Worm (Caenorhabditis elegans) whole organism, midembryonic: Measurements from ENCODE around the gene ZK418.11.

Source experiments
- T22C8.4 ChIP-seq: fragments of 200-800 bp; sonication (Bioruptor generic); IDR thresholded peaks from 2 replicates; pipeline ENCODE4 v1.3.6; 2022; ENCODE audit warnings: missing genetic modification characterization, missing compliant biosample characterization
- cog-1 ChIP-seq: sonication (generic microtip); optimal IDR thresholded peaks from 2 replicates; lab custom pipeline; 2016; ENCODE audit warnings: missing genetic modification characterization, missing compliant biosample characterization
- flt-1 ChIP-seq: fragments of 200-800 bp; sonication (Bioruptor generic); IDR thresholded peaks from 2 replicates; pipeline ENCODE4 v1.3.6; 2022; ENCODE audit warnings: missing genetic modification characterization, missing compliant biosample characterization
- klf-2 ChIP-seq: fragments of 200-800 bp; sonication (Bioruptor generic); conservative IDR thresholded peaks from 2 replicates; pipeline ENCODE4 v1.3.6; 2022; ENCODE audit warnings: missing genetic modification reagents, missing genetic modification characterization, missing compliant biosample characterization
- med-1 ChIP-seq: sonication (generic microtip); optimal IDR thresholded peaks from 2 replicates; lab custom pipeline; 2017; ENCODE audit warnings: missing genetic modification characterization, mild to moderate bottlenecking, missing compliant biosample characterization, antibody characterized with exemption, missing genetic modification reagents; ENCODE audit not compliant: insufficient read depth
- ref-1 ChIP-seq: fragments of 200-800 bp; sonication (Bioruptor generic); conservative IDR thresholded peaks from 2 replicates; pipeline ENCODE4 v1.3.6; 2022; ENCODE audit warnings: missing genetic modification reagents, missing genetic modification characterization, missing compliant biosample characterization
- tab-1 ChIP-seq: fragments of 200-800 bp; sonication (Bioruptor generic); IDR thresholded peaks from 2 replicates; pipeline ENCODE4 v1.3.6; 2022; ENCODE audit warnings: missing genetic modification characterization, missing compliant biosample characterization
- ztf-23 ChIP-seq: fragments of 200-800 bp; sonication (Bioruptor generic); IDR thresholded peaks from 2 replicates; pipeline ENCODE4 v1.3.6; 2022; ENCODE audit warnings: missing genetic modification reagents, missing genetic modification characterization, missing compliant biosample characterization
- ztf-29 ChIP-seq: fragments of 200-800 bp; sonication (Bioruptor generic); IDR thresholded peaks from 2 replicates; pipeline ENCODE4 v1.3.6; 2022; ENCODE audit warnings: missing genetic modification reagents, missing genetic modification characterization, missing compliant biosample characterization

ZK418.11 gene

DNA sequence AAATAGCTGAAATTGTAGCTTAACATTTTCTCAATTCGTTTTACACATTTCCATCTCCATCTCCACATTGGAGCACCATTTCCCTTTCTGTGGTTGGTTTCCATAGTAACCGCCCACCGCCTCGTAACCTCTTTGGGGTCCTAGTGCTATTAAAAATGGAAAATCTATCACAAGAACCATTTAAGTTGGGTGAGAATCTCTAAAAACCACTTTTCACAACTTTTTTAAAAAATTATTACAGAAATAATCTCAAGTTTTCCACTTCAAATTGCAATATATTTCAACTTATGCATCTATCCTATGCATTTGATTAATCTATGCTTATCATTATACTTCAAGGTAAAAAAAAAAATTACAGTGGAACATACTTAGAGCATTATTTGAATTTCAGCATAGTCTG, 30.1 kb upstream of the ZK418.11 start, which contains the start of gene tmem-17:
tmem-17 (plus strand) TSS at position 301 of the 400 bp plus-strand sequence.
- no peak for TF ChIP-seq cog-1 (tag; lab: Kevin White, UChicago)
- TF ChIP-seq klf-2 (GFP tag; lab: Robert Waterston, UW), result no peak
- no peak for TF ChIP-seq ztf-23 (GFP tag; lab: Robert Waterston, UW)
- no peak for TF ChIP-seq T22C8.4 (GFP tag; lab: Robert Waterston, UW)

DNA sequence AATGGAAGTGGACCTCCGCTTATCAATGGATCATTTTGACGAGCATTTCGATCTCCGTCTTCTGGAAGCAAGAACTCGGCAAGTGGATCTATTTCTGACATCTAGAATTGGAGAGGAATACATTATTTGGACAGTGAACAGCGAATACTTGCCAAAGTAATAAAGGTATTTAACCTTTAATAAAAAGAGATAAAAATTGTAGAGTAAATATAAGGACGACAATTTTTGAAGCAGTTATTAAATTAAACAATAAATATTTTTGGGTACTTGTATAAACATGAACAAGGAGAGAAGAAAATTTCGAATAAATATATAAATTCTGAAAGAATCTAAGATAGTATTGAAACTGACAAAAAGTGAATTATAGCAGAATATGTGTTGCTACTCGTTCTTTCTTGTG, 27.6 kb upstream of the ZK418.11 start, which contains the start of gene lin-37:
lin-37 (minus strand) TSS at position 101 of the 400 bp plus-strand sequence.
- TF ChIP-seq ztf-23 (GFP tag; lab: Robert Waterston, UW), result no peak
- TF ChIP-seq klf-2 (GFP tag; lab: Robert Waterston, UW), result no peak

DNA sequence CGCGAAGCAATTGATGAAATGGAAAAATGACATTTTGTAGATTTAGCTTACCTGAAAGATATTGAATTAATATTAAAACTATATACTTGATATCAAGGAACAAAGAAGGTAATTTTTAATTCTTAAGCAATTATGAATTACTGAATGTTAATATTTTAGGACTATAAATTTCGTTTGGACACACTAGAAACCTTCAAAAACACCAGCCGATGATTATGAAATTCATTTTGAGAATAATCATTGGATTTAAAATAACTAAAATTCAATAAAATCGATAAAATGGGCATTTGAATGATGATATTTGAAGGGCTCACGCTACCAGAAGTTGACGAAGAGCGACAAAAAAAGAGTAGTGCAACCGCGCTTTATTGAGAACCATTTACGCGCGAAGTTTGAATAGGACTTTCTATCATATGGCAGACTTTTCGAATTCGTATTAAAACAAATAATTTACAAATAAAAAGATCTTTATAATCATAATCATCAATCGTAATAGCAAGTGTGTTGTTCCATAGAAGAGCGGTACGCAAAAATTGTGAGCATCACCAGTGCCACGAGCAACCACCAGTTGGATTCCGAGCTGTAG, 26.2 kb upstream of the ZK418.11 start, which contains the start of gene ZK418.5:
ZK418.5 (minus strand) TSS at position 51 of the 586 bp plus-strand sequence.
- TF ChIP-seq ztf-23 (GFP tag; lab: Robert Waterston, UW), result no peak
- no peak for TF ChIP-seq med-1
- no peak for TF ChIP-seq cog-1 (tag; lab: Kevin White, UChicago)
- TF ChIP-seq klf-2 (GFP tag; lab: Robert Waterston, UW), result no peak
- TF ChIP-seq T22C8.4 (GFP tag; lab: Robert Waterston, UW), result no peak
- no peak for TF ChIP-seq ref-1 (GFP tag; lab: Robert Waterston, UW)
- TF ChIP-seq ztf-29, result no peak
- TF ChIP-seq flt-1, result no peak
- TF ChIP-seq tab-1, result no peak

DNA sequence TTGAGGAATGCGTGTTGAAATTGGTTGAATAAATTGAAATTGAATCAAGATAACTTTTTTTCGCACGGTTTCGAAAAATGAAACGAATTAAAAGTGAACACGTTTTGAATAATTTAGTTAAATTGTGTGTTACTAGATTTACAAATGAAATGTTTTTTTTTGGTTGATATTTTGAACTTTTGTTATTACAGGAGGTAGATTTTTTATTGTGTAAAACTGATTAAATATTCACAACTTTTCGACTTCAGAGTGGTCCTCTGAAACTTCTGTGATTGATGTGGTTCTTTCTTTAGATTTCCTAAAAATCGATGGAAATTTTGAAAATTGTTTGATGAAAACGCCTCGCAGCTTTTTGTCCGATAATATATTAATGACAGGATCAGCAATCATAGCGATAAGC, 23.7 kb upstream of the ZK418.11 start, which contains the start of gene ZK418.13:
ZK418.13 (minus strand) TSS at position 101 of the 400 bp plus-strand sequence.
- TF ChIP-seq ztf-29 (no peak), cog-1 (tag; lab: Kevin White, UChicago) (no peak), klf-2 (GFP tag; lab: Robert Waterston, UW) (no peak), T22C8.4 (GFP tag; lab: Robert Waterston, UW) (no peak), med-1 (no peak), flt-1 (no peak), ztf-23 (GFP tag; lab: Robert Waterston, UW) (no peak)

DNA sequence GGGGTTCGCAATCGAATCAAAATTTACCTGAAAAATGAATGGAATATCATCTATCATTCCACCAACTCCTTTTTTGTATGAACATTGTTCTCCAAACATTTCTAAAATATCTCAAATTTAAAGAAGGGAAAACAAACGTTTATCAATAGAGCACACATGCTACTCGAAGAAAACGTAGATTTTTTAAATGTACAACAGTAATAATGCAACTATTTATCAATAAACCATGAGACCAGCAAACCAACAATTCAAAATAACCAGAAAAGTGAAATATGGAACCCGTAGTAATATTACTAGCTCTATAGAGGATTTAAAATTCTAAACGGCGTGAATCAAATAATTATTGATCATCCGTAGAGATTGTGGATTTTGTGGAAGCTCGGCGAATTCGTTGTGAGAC, 21.4 kb upstream of the ZK418.11 start, which contains the start of gene ZK418.6:
ZK418.6 (minus strand) TSS at position 101 of the 400 bp plus-strand sequence.
- TF ChIP-seq flt-1 (no peak), cog-1 (tag; lab: Kevin White, UChicago) (no peak), tab-1 (no peak), ref-1 (GFP tag; lab: Robert Waterston, UW) (no peak), klf-2 (GFP tag; lab: Robert Waterston, UW) (no peak), ztf-23 (GFP tag; lab: Robert Waterston, UW) (no peak), ztf-29 (no peak), med-1 (no peak), T22C8.4 (GFP tag; lab: Robert Waterston, UW) (no peak)

DNA sequence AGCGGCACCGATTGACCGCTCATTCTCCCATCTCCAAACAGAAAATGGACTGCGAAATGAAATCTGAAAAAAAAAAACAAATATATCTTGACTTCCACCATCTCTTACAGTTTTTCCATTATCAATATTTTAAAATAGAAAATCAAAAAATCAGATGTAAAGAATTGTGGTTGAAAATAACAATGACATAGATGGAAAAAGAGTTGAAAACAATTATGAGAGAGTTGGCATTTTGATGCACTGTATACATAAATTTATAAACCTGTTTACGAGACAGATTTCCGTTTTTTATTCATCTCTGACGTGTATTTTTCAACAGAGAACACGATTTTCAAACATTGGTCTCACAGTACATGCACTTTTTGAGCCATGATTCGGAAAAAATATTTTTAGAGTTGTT, 19.4 kb upstream of the ZK418.11 start, which contains the start of gene ZK418.7:
ZK418.7 (minus strand) TSS at position 101 of the 400 bp plus-strand sequence.
- TF ChIP-seq klf-2 (GFP tag; lab: Robert Waterston, UW) (no peak), cog-1 (tag; lab: Kevin White, UChicago) (no peak), ref-1 (GFP tag; lab: Robert Waterston, UW) (no peak), T22C8.4 (GFP tag; lab: Robert Waterston, UW) (no peak), flt-1 (no peak), ztf-29 (no peak), ztf-23 (GFP tag; lab: Robert Waterston, UW) (no peak), med-1 (no peak)

DNA sequence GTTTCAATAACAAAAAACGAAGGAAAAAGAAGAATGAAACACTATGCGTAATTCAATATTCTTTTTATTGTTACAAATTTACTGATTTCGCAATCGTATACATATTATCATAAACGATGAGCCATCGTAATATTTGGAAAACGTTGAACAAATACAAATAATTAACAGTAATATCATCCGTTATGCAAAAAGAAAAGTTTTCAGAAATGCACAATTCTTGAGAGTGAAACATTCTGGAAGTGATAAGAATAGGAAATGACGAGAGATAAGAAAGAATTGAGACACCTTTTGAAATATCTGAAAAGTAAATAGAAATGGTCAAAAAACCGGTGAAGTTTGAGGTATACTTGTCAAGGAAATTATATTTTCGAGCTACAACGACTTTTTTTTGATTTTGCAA, 18.6 kb upstream of the ZK418.11 start:
- TF ChIP-seq ztf-23 (GFP tag; lab: Robert Waterston, UW), result no peak
- TF ChIP-seq ref-1 (GFP tag; lab: Robert Waterston, UW), result no peak
- TF ChIP-seq T22C8.4 (GFP tag; lab: Robert Waterston, UW), result no peak
- TF ChIP-seq ztf-29, result no peak
- no peak for TF ChIP-seq klf-2 (GFP tag; lab: Robert Waterston, UW)
- no peak for TF ChIP-seq cog-1 (tag; lab: Kevin White, UChicago)
- TF ChIP-seq med-1, result no peak
- TF ChIP-seq flt-1, result no peak
- no peak for TF ChIP-seq tab-1

DNA sequence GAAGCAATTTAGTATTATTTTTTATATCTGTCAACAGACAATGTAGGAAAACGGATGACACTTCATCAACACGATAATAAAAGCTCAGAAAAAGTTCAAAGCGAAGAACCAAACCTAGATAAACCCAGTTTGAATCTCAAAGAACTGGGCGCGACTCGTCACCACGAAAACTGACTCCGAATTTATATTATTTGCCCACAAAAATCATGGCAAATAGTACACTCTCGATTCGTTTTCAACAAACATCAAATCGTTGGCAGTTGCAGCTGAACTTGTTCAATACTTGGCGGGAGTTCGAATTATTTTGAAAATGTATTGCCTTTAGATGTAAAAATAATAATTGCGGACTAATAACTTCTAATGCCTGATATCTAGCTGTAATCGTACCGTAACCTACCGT, 17.0 kb upstream of the ZK418.11 start:
- TF ChIP-seq flt-1, result no peak
- no peak for TF ChIP-seq tab-1
- TF ChIP-seq med-1, result no peak
- no peak for TF ChIP-seq cog-1 (tag; lab: Kevin White, UChicago)
- no peak for TF ChIP-seq T22C8.4 (GFP tag; lab: Robert Waterston, UW)
- no peak for TF ChIP-seq ztf-29
- no peak for TF ChIP-seq ztf-23 (GFP tag; lab: Robert Waterston, UW)
- TF ChIP-seq ref-1 (GFP tag; lab: Robert Waterston, UW), result no peak
- TF ChIP-seq klf-2 (GFP tag; lab: Robert Waterston, UW), result no peak

DNA sequence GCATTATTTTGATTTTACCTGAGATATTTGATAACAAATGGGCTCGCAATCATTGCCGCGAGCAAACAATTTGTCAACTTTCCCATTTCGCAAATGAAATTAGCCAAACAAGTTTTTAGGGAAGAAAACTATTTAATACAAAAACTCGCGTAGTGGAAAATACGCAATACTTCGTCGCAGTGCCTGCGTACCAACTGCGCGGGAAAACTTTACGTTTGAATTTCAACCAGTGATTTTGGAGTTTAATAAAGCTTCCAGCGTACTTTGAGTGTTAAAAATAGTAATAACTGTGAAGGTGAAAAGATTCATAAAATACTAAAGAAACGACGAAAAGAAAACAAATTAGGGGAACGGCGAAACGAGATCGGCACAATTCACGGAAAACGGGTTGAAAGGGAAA, 15.2 kb upstream of the ZK418.11 start, which contains the start of gene tofu-7:
tofu-7 (minus strand) TSS at position 111 of the 400 bp plus-strand sequence.
- TF ChIP-seq tab-1 (no peak), klf-2 (GFP tag; lab: Robert Waterston, UW) (no peak), T22C8.4 (GFP tag; lab: Robert Waterston, UW) (no peak), ztf-23 (GFP tag; lab: Robert Waterston, UW) (no peak), ztf-29 (no peak), ref-1 (GFP tag; lab: Robert Waterston, UW) (no peak), med-1 (no peak), flt-1 (no peak), cog-1 (tag; lab: Kevin White, UChicago) (no peak)

DNA sequence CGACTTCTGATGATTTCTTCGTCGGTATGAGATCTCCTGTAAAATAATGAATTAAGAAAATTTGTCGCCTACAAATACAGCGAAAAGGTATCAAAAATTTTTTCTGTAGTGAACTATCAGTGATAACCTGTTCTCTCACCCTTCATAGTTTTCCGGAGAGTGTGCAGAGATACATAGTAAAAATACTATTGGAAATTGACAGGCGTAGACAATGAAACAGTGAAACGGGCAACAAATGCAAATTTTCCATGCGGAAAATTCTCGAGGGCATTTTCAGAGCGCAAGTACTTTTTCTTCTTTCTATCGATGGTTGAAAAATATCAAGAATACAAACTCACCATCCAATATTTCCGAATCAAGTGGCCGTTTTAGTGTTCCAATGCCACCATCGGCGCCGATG, 12.9 kb upstream of the ZK418.11 start:
- TF ChIP-seq med-1, result no peak
- TF ChIP-seq tab-1, result no peak
- TF ChIP-seq flt-1, result no peak
- TF ChIP-seq ztf-29, result no peak
- no peak for TF ChIP-seq ref-1 (GFP tag; lab: Robert Waterston, UW)
- TF ChIP-seq cog-1 (tag; lab: Kevin White, UChicago), result no peak
- TF ChIP-seq klf-2 (GFP tag; lab: Robert Waterston, UW), result no peak
- no peak for TF ChIP-seq ztf-23 (GFP tag; lab: Robert Waterston, UW)
- TF ChIP-seq T22C8.4 (GFP tag; lab: Robert Waterston, UW), result no peak
